Worm (Caenorhabditis elegans) whole organism, L1 larva: Measurements from ENCODE around the gene fask-1.

Experiments used
- C04F5.9 ChIP-seq: sonication (generic microtip); optimal IDR thresholded peaks from 2 replicates; lab custom pipeline; 2016; ENCODE audit warnings: missing genetic modification characterization, missing compliant biosample characterization
- C16A3.4 ChIP-seq: fragments of 150-350 bp; optimal IDR thresholded peaks from 2 replicates; lab custom pipeline; 2014; ENCODE audit warnings: missing biosample characterization, missing genetic modification characterization
- C34B4.2 ChIP-seq: sonication (generic microtip); optimal IDR thresholded peaks from 2 replicates; lab custom pipeline; 2017; ENCODE audit warnings: mild to moderate bottlenecking, missing genetic modification characterization, missing compliant biosample characterization
- F16B12.6 ChIP-seq: fragments of 150-350 bp; optimal IDR thresholded peaks from 2 replicates; lab custom pipeline; 2014; ENCODE audit warnings: missing biosample characterization, missing genetic modification characterization
- Y116A8C.19 ChIP-seq: sonication (generic microtip); optimal IDR thresholded peaks from 2 replicates; lab custom pipeline; 2016; ENCODE audit warnings: missing compliant biosample characterization, missing genetic modification characterization, borderline replicate concordance
- aly-2 ChIP-seq: fragments of 150-350 bp; optimal IDR thresholded peaks from 2 replicates; lab custom pipeline; 2014; ENCODE audit warnings: missing biosample characterization, missing genetic modification characterization
- blmp-1 ChIP-seq: fragments of 150-350 bp; optimal IDR thresholded peaks from 2 replicates; lab custom pipeline; 2014; ENCODE audit warnings: missing biosample characterization, missing genetic modification characterization
- ceh-88 ChIP-seq: fragments of 200-800 bp; sonication (Bioruptor generic); IDR thresholded peaks from 2 replicates; pipeline ENCODE4 v1.3.6; 2022; ENCODE audit warnings: missing genetic modification characterization, missing compliant biosample characterization
- ceh-90 ChIP-seq: sonication (generic microtip); optimal IDR thresholded peaks from 2 replicates; lab custom pipeline; 2016; ENCODE audit warnings: missing genetic modification characterization, missing compliant biosample characterization
- ces-1 ChIP-seq: fragments of 150-350 bp; optimal IDR thresholded peaks from 2 replicates; lab custom pipeline; 2014; ENCODE audit warnings: missing biosample characterization, missing genetic modification reagents, missing genetic modification characterization
- efl-1 ChIP-seq, 4 experiments: fragments of 150-350 bp; optimal IDR thresholded peaks in 3 of 4; peaks in 1 of 4; 1 replicate in 1 of 4; 2 replicates in 3 of 4; lab custom pipeline; 2014; ENCODE audit warnings: missing biosample characterization in 2 of 4, missing genetic modification characterization in 2 of 4, missing genetic modification reagents in 2 of 4
- efl-3 ChIP-seq: fragments of 200-800 bp; sonication (Bioruptor generic); optimal IDR thresholded peaks from 2 replicates; lab custom pipeline; 2018; ENCODE audit warnings: mild to moderate bottlenecking, missing genetic modification characterization, missing compliant biosample characterization
- egl-13 ChIP-seq: sonication (generic microtip); optimal IDR thresholded peaks from 2 replicates; lab custom pipeline; 2016; ENCODE audit warnings: missing genotype, missing genetic modification reagents, missing genetic modification characterization, missing compliant biosample characterization
- egl-27 ChIP-seq, 2 experiments: fragments of 150-350 bp in 1 of 2; sonication (generic microtip); optimal IDR thresholded peaks; 3 replicates each; lab custom pipeline; 2017 to 2018; ENCODE audit warnings: missing biosample characterization in 2 of 2, missing genetic modification characterization in 2 of 2, missing genetic modification reagents in 2 of 2
- elt-2 ChIP-seq: sonication (generic microtip); optimal IDR thresholded peaks from 2 replicates; lab custom pipeline; 2016; ENCODE audit warnings: missing genetic modification characterization, mild to moderate bottlenecking, inconsistent platforms, missing compliant biosample characterization, missing genetic modification reagents
- fkh-10 ChIP-seq: sonication (generic microtip); optimal IDR thresholded peaks from 2 replicates; lab custom pipeline; 2017; ENCODE audit warnings: missing biosample characterization, missing genetic modification reagents, missing genetic modification characterization
- fkh-8 ChIP-seq: sonication (generic microtip); optimal IDR thresholded peaks from 2 replicates; lab custom pipeline; 2016; ENCODE audit warnings: mild to moderate bottlenecking, missing genetic modification characterization, missing compliant biosample characterization
- fos-1 ChIP-seq: fragments of 150-350 bp; optimal IDR thresholded peaks from 2 replicates; lab custom pipeline; 2014; ENCODE audit warnings: missing biosample characterization, missing genetic modification characterization
- grh-1 ChIP-seq: fragments of 200-800 bp; sonication (Bioruptor generic); IDR thresholded peaks from 2 replicates; pipeline ENCODE4 v1.3.6; 2022; ENCODE audit warnings: missing genetic modification reagents, missing genetic modification characterization, missing compliant biosample characterization
- hlh-17 ChIP-seq: fragments of 200-800 bp; sonication (Bioruptor generic); optimal IDR thresholded peaks from 2 replicates; lab custom pipeline; 2018; ENCODE audit warnings: missing genetic modification characterization, mild to moderate bottlenecking, missing compliant biosample characterization, moderate library complexity, borderline replicate concordance
- hlh-4 ChIP-seq: sonication (generic microtip); optimal IDR thresholded peaks from 2 replicates; lab custom pipeline; 2016; ENCODE audit warnings: mild to moderate bottlenecking, missing genetic modification characterization, missing compliant biosample characterization
- isw-1 ChIP-seq: fragments of 200-800 bp; sonication (Bioruptor generic); IDR thresholded peaks from 2 replicates; pipeline ENCODE4 v1.3.6; 2022; ENCODE audit warnings: missing genetic modification characterization, missing compliant biosample characterization
- jun-1 ChIP-seq: fragments of 150-350 bp; optimal IDR thresholded peaks from 2 replicates; lab custom pipeline; 2014; ENCODE audit warnings: missing biosample characterization, missing genetic modification reagents, missing genetic modification characterization
- lin-35 ChIP-seq, 2 experiments: fragments of 150-350 bp; optimal IDR thresholded peaks; 2 replicates each; lab custom pipeline; 2014; ENCODE audit warnings: missing biosample characterization in 2 of 2, missing genetic modification characterization in 2 of 2, missing genetic modification reagents in 2 of 2
- lin-39 ChIP-seq: fragments of 150-350 bp; optimal IDR thresholded peaks from 2 replicates; lab custom pipeline; 2014; ENCODE audit warnings: missing biosample characterization, missing genetic modification reagents, missing genetic modification characterization
- lsy-2 ChIP-seq, 2 experiments: fragments of 150-350 bp; optimal IDR thresholded peaks; 2 replicates each; lab custom pipeline; 2014; ENCODE audit warnings: missing biosample characterization in 2 of 2, missing genetic modification characterization in 2 of 2
- mef-2 ChIP-seq: fragments of 150-350 bp; optimal IDR thresholded peaks from 2 replicates; lab custom pipeline; 2014; ENCODE audit warnings: missing biosample characterization, missing genetic modification characterization
- mep-1 ChIP-seq: fragments of 150-350 bp; optimal IDR thresholded peaks from 2 replicates; lab custom pipeline; 2014; ENCODE audit warnings: missing biosample characterization, missing genetic modification characterization
- nhr-19 ChIP-seq: fragments of 200-800 bp; sonication (Bioruptor generic); conservative IDR thresholded peaks from 2 replicates; pipeline ENCODE4 v1.3.6; 2022; ENCODE audit warnings: missing genetic modification characterization, missing compliant biosample characterization
- nhr-20 ChIP-seq: sonication (generic microtip); optimal IDR thresholded peaks from 2 replicates; lab custom pipeline; 2016; ENCODE audit warnings: mild to moderate bottlenecking, missing genetic modification characterization, missing compliant biosample characterization
- nhr-28 ChIP-seq: fragments of 150-350 bp; optimal IDR thresholded peaks from 2 replicates; lab custom pipeline; 2014; ENCODE audit warnings: missing biosample characterization, missing genetic modification characterization
- nhr-76 ChIP-seq: sonication (generic microtip); optimal IDR thresholded peaks from 2 replicates; lab custom pipeline; 2017; ENCODE audit warnings: missing biosample characterization, missing genetic modification characterization
- nhr-77 ChIP-seq: fragments of 150-350 bp; optimal IDR thresholded peaks from 2 replicates; lab custom pipeline; 2014; ENCODE audit warnings: missing biosample characterization, missing genetic modification characterization
- nhr-84 ChIP-seq: sonication (generic microtip); optimal IDR thresholded peaks from 2 replicates; lab custom pipeline; 2017; ENCODE audit warnings: missing biosample characterization, missing genetic modification characterization
- nhr-85 ChIP-seq: sonication (generic microtip); peaks from one replicate; lab custom pipeline; 2016; ENCODE audit warnings: missing genetic modification characterization, inconsistent platforms, missing compliant biosample characterization
- rnt-1 ChIP-seq: sonication (generic microtip); optimal IDR thresholded peaks from 2 replicates; lab custom pipeline; 2016; ENCODE audit warnings: mild to moderate bottlenecking, missing genetic modification characterization, moderate library complexity, missing compliant biosample characterization
- snpc-4 ChIP-seq: fragments of 150-350 bp; optimal IDR thresholded peaks from 2 replicates; lab custom pipeline; 2014; ENCODE audit warnings: missing biosample characterization, missing genetic modification characterization
- snu-23 ChIP-seq: sonication (generic microtip); optimal IDR thresholded peaks from 2 replicates; lab custom pipeline; 2016; ENCODE audit warnings: missing genetic modification characterization, missing compliant biosample characterization
- sox-4 ChIP-seq: sonication (generic microtip); optimal IDR thresholded peaks from 2 replicates; lab custom pipeline; 2016; ENCODE audit warnings: missing genetic modification characterization, missing compliant biosample characterization
- sup-37 ChIP-seq: fragments of 200-800 bp; sonication (Bioruptor generic); optimal IDR thresholded peaks from 2 replicates; lab custom pipeline; 2018; ENCODE audit warnings: mild to moderate bottlenecking, missing genetic modification characterization, missing compliant biosample characterization
- tbx-2 ChIP-seq: sonication (generic microtip); optimal IDR thresholded peaks from 2 replicates; lab custom pipeline; 2016; ENCODE audit warnings: missing genetic modification characterization, missing compliant biosample characterization
- tlp-1 ChIP-seq: fragments of 150-350 bp; optimal IDR thresholded peaks from 2 replicates; lab custom pipeline; 2014; ENCODE audit warnings: missing biosample characterization, missing genetic modification characterization
- unc-30 ChIP-seq: sonication (generic microtip); optimal IDR thresholded peaks from 2 replicates; lab custom pipeline; 2017; ENCODE audit warnings: missing biosample characterization, missing genetic modification characterization
- unc-62 ChIP-seq: fragments of 150-350 bp; optimal IDR thresholded peaks from 2 replicates; lab custom pipeline; 2014; ENCODE audit warnings: missing biosample characterization, missing genetic modification reagents, missing genetic modification characterization
- vab-15 ChIP-seq: sonication (generic microtip); optimal IDR thresholded peaks from 2 replicates; lab custom pipeline; 2017; ENCODE audit warnings: missing genotype, mild to moderate bottlenecking, missing genetic modification characterization, missing compliant biosample characterization
- xbp-1 ChIP-seq: sonication (generic microtip); optimal IDR thresholded peaks from 2 replicates; lab custom pipeline; 2016; ENCODE audit warnings: missing genetic modification characterization, missing compliant biosample characterization
- zag-1 ChIP-seq: fragments of 150-350 bp; optimal IDR thresholded peaks from 2 replicates; lab custom pipeline; 2014; ENCODE audit warnings: missing biosample characterization, missing genetic modification characterization
- zip-4 ChIP-seq: fragments of 200-800 bp; sonication (Bioruptor generic); optimal IDR thresholded peaks from 2 replicates; lab custom pipeline; 2018; ENCODE audit warnings: mild to moderate bottlenecking, missing genetic modification characterization, moderate library complexity, missing compliant biosample characterization
- ztf-11 ChIP-seq, 2 experiments: sonication (generic microtip); optimal IDR thresholded peaks; 2 replicates each; lab custom pipeline; 2016 to 2017; ENCODE audit warnings: missing genetic modification characterization in 2 of 2, missing biosample characterization in 1 of 2, missing compliant biosample characterization in 1 of 2

Gene fask-1

ce11 chrIV:13080185-13080584, 20.3 kb upstream of the fask-1 start (continued):
- peak; percentile 40; the same call in 1 of the 2 replicates for TF ChIP-seq nhr-19 (GFP tag; lab: Robert Waterston, UW)
- no peak for TF ChIP-seq xbp-1 (tag; lab: Kevin White, UChicago)
- TF ChIP-seq nhr-76 (tag; lab: Kevin White, UChicago): no peak
- TF ChIP-seq nhr-84 (tag; lab: Kevin White, UChicago): no peak
- TF ChIP-seq efl-3 (GFP tag; lab: Kevin White, UChicago): no peak
- TF ChIP-seq egl-13: no peak
- TF ChIP-seq tbx-2 (tag; lab: Kevin White, UChicago): peak; percentile 6
- no peak for TF ChIP-seq zip-4 (GFP tag; lab: Kevin White, UChicago)
- no peak for TF ChIP-seq ces-1 (GFP tag; lab: Kevin White, UChicago)
- no peak for TF ChIP-seq fkh-10 (GFP tag; lab: Kevin White, UChicago)
- no peak for TF ChIP-seq hlh-4 (tag; lab: Kevin White, UChicago)
- TF ChIP-seq grh-1 (GFP tag; lab: Robert Waterston, UW): 0 out of 2 replicates have a peak, but pooled peaks have one; percentile 7
- TF ChIP-seq egl-27 (tag; optimal IDR thresholded peaks at IDR 0.05; lab: Kevin White, UChicago): no peak
- peak in 1 of 2 experiments; percentile 44 for TF ChIP-seq lin-35 (GFP tag; optimal IDR thresholded peaks at IDR 0.05; lab: Kevin White, UChicago)
- TF ChIP-seq zag-1 (tag; lab: Kevin White, UChicago): no peak
- TF ChIP-seq lin-39 (tag; lab: Kevin White, UChicago): no peak
- TF ChIP-seq elt-2 (tag; lab: Kevin White, UChicago): no peak
- no peak for TF ChIP-seq mef-2 (tag; lab: Kevin White, UChicago)
- TF ChIP-seq nhr-20: peak; percentile 47
- no peak for TF ChIP-seq ceh-88
- TF ChIP-seq efl-1 (optimal IDR thresholded peaks at IDR 0.05; lab: Kevin White, UChicago): no peak
- peak in 1 of 2 experiments; percentile 40 for TF ChIP-seq efl-1 (GFP tag; optimal IDR thresholded peaks at IDR 0.05 in 1 of 2; lab: Kevin White, UChicago)
- TF ChIP-seq tlp-1: no peak
- no peak for TF ChIP-seq unc-30 (tag; lab: Kevin White, UChicago)
- no peak for TF ChIP-seq fkh-8
- TF ChIP-seq isw-1: no peak
- no peak for TF ChIP-seq jun-1 (tag; lab: Kevin White, UChicago)
- TF ChIP-seq nhr-77 (tag; lab: Kevin White, UChicago): no peak
- TF ChIP-seq Y116A8C.19 (tag; lab: Kevin White, UChicago): no peak
- no peak for TF ChIP-seq vab-15 (tag; lab: Kevin White, UChicago)
- TF ChIP-seq sox-4 (tag; lab: Kevin White, UChicago): no peak
- TF ChIP-seq sup-37 (GFP tag; lab: Kevin White, UChicago): no peak
- TF ChIP-seq nhr-28 (tag; lab: Kevin White, UChicago): no peak
- no peak for TF ChIP-seq fos-1
- no peak for TF ChIP-seq ceh-90 (tag; lab: Kevin White, UChicago)
- no peak for TF ChIP-seq C16A3.4 (tag; lab: Kevin White, UChicago)
- no peak for TF ChIP-seq ztf-11 (tag; optimal IDR thresholded peaks at IDR 0.05; lab: Kevin White, UChicago)
- TF ChIP-seq snu-23 (GFP tag; lab: Kevin White, UChicago): peak; percentile 48

ce11 chrIV:13080861-13081260, 19.7 kb upstream of the fask-1 start:
- TF ChIP-seq efl-1 (optimal IDR thresholded peaks at IDR 0.05; lab: Kevin White, UChicago) (no peak), efl-1 (GFP tag; optimal IDR thresholded peaks at IDR 0.05 in 1 of 2; lab: Kevin White, UChicago) (peak in 1 of 2 experiments; percentile 10), blmp-1 (peak; percentile 45), unc-62 (GFP tag; lab: Kevin White, UChicago) (no peak)

- TF ChIP-seq mep-1: no peak
- peak in 1 of 2 experiments; percentile 25 for TF ChIP-seq lsy-2 (tag; optimal IDR thresholded peaks at IDR 0.05; lab: Kevin White, UChicago)
- TF ChIP-seq fkh-10 (GFP tag; lab: Kevin White, UChicago): no peak
- no peak for TF ChIP-seq zag-1 (tag; lab: Kevin White, UChicago)
- peak in 1 of 2 experiments; percentile 26 for TF ChIP-seq lin-35 (GFP tag; optimal IDR thresholded peaks at IDR 0.05; lab: Kevin White, UChicago)
- no peak for TF ChIP-seq elt-2 (tag; lab: Kevin White, UChicago)
- no peak for TF ChIP-seq F16B12.6
- peak; percentile 2 for TF ChIP-seq rnt-1 (tag; lab: Kevin White, UChicago)
- no peak for TF ChIP-seq nhr-77 (tag; lab: Kevin White, UChicago)
- TF ChIP-seq grh-1 (GFP tag; lab: Robert Waterston, UW): peak; percentile 68
- TF ChIP-seq efl-1 (optimal IDR thresholded peaks at IDR 0.05; lab: Kevin White, UChicago): no peak
- TF ChIP-seq efl-1 (GFP tag; optimal IDR thresholded peaks at IDR 0.05 in 1 of 2; lab: Kevin White, UChicago): peak in 1 of 2 experiments; percentile 8
- TF ChIP-seq nhr-19 (GFP tag; lab: Robert Waterston, UW): no peak
- no peak for TF ChIP-seq hlh-17 (GFP tag; lab: Kevin White, UChicago)
- TF ChIP-seq nhr-85: peak; percentile 87
- TF ChIP-seq C04F5.9 (tag; lab: Kevin White, UChicago): no peak
- TF ChIP-seq snpc-4: no peak
- peak; percentile 45 for TF ChIP-seq blmp-1
- TF ChIP-seq C34B4.2 (tag; lab: Kevin White, UChicago): no peak
- no peak for TF ChIP-seq aly-2 (tag; lab: Kevin White, UChicago)
- TF ChIP-seq hlh-4 (tag; lab: Kevin White, UChicago): no peak
Observed at ce11 chrIV:13082106-13082505, 18.4 kb upstream of the fask-1 start.
